Fruit fly (Drosophila melanogaster) whole organism, wandering third instar larva: Measurements from ENCODE around the gene CG10959.

Experiments used
- dmrt93B ChIP-seq: fragments of 200-800 bp; sonication (Bioruptor generic); optimal IDR thresholded peaks from 2 replicates; lab custom pipeline; 2018; ENCODE audit warnings: missing biosample characterization, mild to moderate bottlenecking, missing genetic modification characterization
- psq ChIP-seq: fragments of 200-800 bp; sonication (Bioruptor generic); optimal IDR thresholded peaks from 3 replicates; lab custom pipeline; 2017; ENCODE audit warnings: missing biosample characterization, mild to moderate bottlenecking, missing genetic modification characterization, moderate library complexity

- TF ChIP-seq psq, result no peak
- TF ChIP-seq dmrt93B (GFP tag; lab: Kevin White, UChicago), result no peak
Observed at dm6 chrX:8165608-8166007, 17.0 kb downstream of the CG10959 start, which contains the start of gene Or7a.
